Worm (Caenorhabditis elegans) whole organism, late embryonic: ENCODE results near the gene Y5H2A.1.

Experiments used
- C38D4.7 ChIP-seq: fragments of 200-800 bp; sonication (Bioruptor generic); optimal IDR thresholded peaks from 2 replicates; lab custom pipeline; 2018; ENCODE audit warnings: mild to moderate bottlenecking, missing genetic modification characterization, moderate library complexity, missing compliant biosample characterization
- F13H6.1 ChIP-seq: sonication (generic microtip); optimal IDR thresholded peaks from 2 replicates; lab custom pipeline; 2016; ENCODE audit warnings: missing genetic modification characterization, missing compliant biosample characterization
- K02D7.2 ChIP-seq: sonication (generic microtip); optimal IDR thresholded peaks from 2 replicates; lab custom pipeline; 2017; ENCODE audit warnings: mild to moderate bottlenecking, missing genetic modification characterization, missing compliant biosample characterization
- Y22D7AL.16 ChIP-seq: sonication (generic microtip); optimal IDR thresholded peaks from 2 replicates; lab custom pipeline; 2016; ENCODE audit warnings: missing genetic modification characterization, missing compliant biosample characterization
- ceh-14 ChIP-seq: sonication (generic microtip); optimal IDR thresholded peaks from 2 replicates; lab custom pipeline; 2016; ENCODE audit warnings: missing genotype, missing genetic modification characterization, missing compliant biosample characterization
- ceh-18 ChIP-seq: sonication (generic microtip); optimal IDR thresholded peaks from 2 replicates; lab custom pipeline; 2016; ENCODE audit warnings: missing genetic modification characterization, missing compliant biosample characterization
- ceh-19 ChIP-seq: fragments of 200-800 bp; sonication (Bioruptor generic); optimal IDR thresholded peaks from 2 replicates; lab custom pipeline; 2018; ENCODE audit warnings: mild to moderate bottlenecking, missing genetic modification characterization, missing compliant biosample characterization
- ceh-2 ChIP-seq: sonication (generic microtip); optimal IDR thresholded peaks from 2 replicates; lab custom pipeline; 2016; ENCODE audit warnings: missing genotype, missing genetic modification characterization, missing compliant biosample characterization
- ceh-22 ChIP-seq: sonication (generic microtip); optimal IDR thresholded peaks from 2 replicates; lab custom pipeline; 2017; ENCODE audit warnings: missing biosample characterization, missing genetic modification characterization
- ceh-24 ChIP-seq: sonication (generic microtip); optimal IDR thresholded peaks from 2 replicates; lab custom pipeline; 2016; ENCODE audit warnings: mild to moderate bottlenecking, missing genetic modification characterization, missing compliant biosample characterization
- ceh-34 ChIP-seq: sonication (generic microtip); optimal IDR thresholded peaks from 2 replicates; lab custom pipeline; 2016; ENCODE audit warnings: mild to moderate bottlenecking, missing genetic modification characterization, missing compliant biosample characterization
- che-1 ChIP-seq: sonication (generic microtip); optimal IDR thresholded peaks from 2 replicates; lab custom pipeline; 2016; ENCODE audit warnings: mild to moderate bottlenecking, missing genetic modification characterization, missing compliant biosample characterization
- elt-4 ChIP-seq: sonication (generic microtip); optimal IDR thresholded peaks from 2 replicates; lab custom pipeline; 2016; ENCODE audit warnings: missing genetic modification characterization, missing compliant biosample characterization
- eyg-1 ChIP-seq: sonication (generic microtip); optimal IDR thresholded peaks from 2 replicates; lab custom pipeline; 2016; ENCODE audit warnings: missing genotype, missing genetic modification characterization, missing compliant biosample characterization
- fax-1 ChIP-seq: sonication (generic microtip); optimal IDR thresholded peaks from 2 replicates; lab custom pipeline; 2016; ENCODE audit warnings: missing genotype, missing genetic modification characterization, missing compliant biosample characterization
- fkh-10 ChIP-seq: fragments of 150-350 bp; optimal IDR thresholded peaks from 2 replicates; lab custom pipeline; 2014; ENCODE audit warnings: missing biosample characterization, missing genetic modification reagents, missing genetic modification characterization
- gmeb-2 ChIP-seq: sonication (generic microtip); optimal IDR thresholded peaks from 2 replicates; lab custom pipeline; 2016; ENCODE audit warnings: missing genetic modification characterization, inconsistent platforms, missing compliant biosample characterization
- hlh-13 ChIP-seq: fragments of 200-800 bp; sonication (Bioruptor generic); optimal IDR thresholded peaks from 2 replicates; lab custom pipeline; 2018; ENCODE audit warnings: mild to moderate bottlenecking, missing genetic modification characterization, missing compliant biosample characterization
- hlh-15 ChIP-seq: sonication (generic microtip); optimal IDR thresholded peaks from 2 replicates; lab custom pipeline; 2016; ENCODE audit warnings: missing genetic modification characterization, missing compliant biosample characterization
- hlh-30 ChIP-seq: sonication (generic microtip); optimal IDR thresholded peaks from 2 replicates; lab custom pipeline; 2017; ENCODE audit warnings: antibody characterized with exemption, missing genetic modification characterization, missing compliant biosample characterization; ENCODE audit not compliant: insufficient read depth
- hlh-6 ChIP-seq: sonication (generic microtip); optimal IDR thresholded peaks from 2 replicates; lab custom pipeline; 2016; ENCODE audit warnings: missing genotype, missing genetic modification characterization, missing compliant biosample characterization
- hlh-8 ChIP-seq: sonication (generic microtip); optimal IDR thresholded peaks from 2 replicates; lab custom pipeline; 2016; ENCODE audit warnings: missing genotype, missing genetic modification characterization, missing compliant biosample characterization
- madf-2 ChIP-seq: sonication (generic microtip); optimal IDR thresholded peaks from 2 replicates; lab custom pipeline; 2017; ENCODE audit warnings: missing genetic modification characterization, missing compliant biosample characterization
- nhr-11 ChIP-seq: fragments of 150-350 bp; optimal IDR thresholded peaks from 2 replicates; lab custom pipeline; 2014; ENCODE audit warnings: missing biosample characterization, missing genetic modification characterization
- nhr-232 ChIP-seq: sonication (generic microtip); optimal IDR thresholded peaks from 2 replicates; lab custom pipeline; 2016; ENCODE audit warnings: missing genetic modification characterization, missing compliant biosample characterization
- odd-2 ChIP-seq: sonication (generic microtip); optimal IDR thresholded peaks from 2 replicates; lab custom pipeline; 2017; ENCODE audit warnings: antibody characterized with exemption, mild to moderate bottlenecking, missing genetic modification characterization, missing compliant biosample characterization
- pat-9 ChIP-seq: fragments of 200-800 bp; sonication (Bioruptor generic); optimal IDR thresholded peaks from 2 replicates; lab custom pipeline; 2018; ENCODE audit warnings: mild to moderate bottlenecking, missing genetic modification characterization, moderate library complexity, missing compliant biosample characterization
- pax-1 ChIP-seq: fragments of 150-350 bp; optimal IDR thresholded peaks from 2 replicates; lab custom pipeline; 2014; ENCODE audit warnings: missing biosample characterization, missing genetic modification characterization
- pha-2 ChIP-seq: sonication (generic microtip); optimal IDR thresholded peaks from 2 replicates; lab custom pipeline; 2017; ENCODE audit warnings: mild to moderate bottlenecking, missing genetic modification characterization, missing compliant biosample characterization
- pqm-1 ChIP-seq: sonication (generic microtip); optimal IDR thresholded peaks from 2 replicates; lab custom pipeline; 2016; ENCODE audit warnings: missing genetic modification characterization, missing compliant biosample characterization
- rnt-1 ChIP-seq: sonication (generic microtip); optimal IDR thresholded peaks from 2 replicates; lab custom pipeline; 2016; ENCODE audit warnings: missing genetic modification characterization, missing compliant biosample characterization
- sdc-2 ChIP-seq: sonication (generic microtip); optimal IDR thresholded peaks from 2 replicates; lab custom pipeline; 2016; ENCODE audit warnings: missing genotype, missing genetic modification characterization, missing compliant biosample characterization
- sox-2 ChIP-seq: fragments of 200-800 bp; sonication (Bioruptor generic); IDR thresholded peaks from 2 replicates; pipeline ENCODE4 v1.3.6; 2022; ENCODE audit warnings: missing genetic modification reagents, missing genetic modification characterization, missing compliant biosample characterization
- syd-9 ChIP-seq: sonication (generic microtip); optimal IDR thresholded peaks from 2 replicates; lab custom pipeline; 2016; ENCODE audit warnings: mild to moderate bottlenecking, missing genetic modification characterization, moderate library complexity, missing compliant biosample characterization
- tbx-2 ChIP-seq: sonication (generic microtip); optimal IDR thresholded peaks from 2 replicates; lab custom pipeline; 2016; ENCODE audit warnings: missing genetic modification characterization, missing compliant biosample characterization
- tbx-7 ChIP-seq: sonication (generic microtip); optimal IDR thresholded peaks from 2 replicates; lab custom pipeline; 2016; ENCODE audit warnings: missing genotype, missing genetic modification characterization, missing compliant biosample characterization
- ttx-3 ChIP-seq: sonication (generic microtip); optimal IDR thresholded peaks from 2 replicates; lab custom pipeline; 2016; ENCODE audit warnings: missing genetic modification reagents, missing genetic modification characterization, missing compliant biosample characterization
- unc-3 ChIP-seq, 2 experiments: fragments of 200-800 bp in 1 of 2; sonication (Bioruptor generic) in 1 of 2; sonication (generic microtip) in 1 of 2; conservative IDR thresholded peaks in 1 of 2; optimal IDR thresholded peaks in 1 of 2; 2 replicates each; pipeline versions ENCODE4 v1.3.6 to Lab custom; 2016 to 2022; ENCODE audit warnings: missing compliant biosample characterization in 2 of 2, missing genetic modification characterization in 2 of 2, missing genetic modification reagents in 1 of 2
- unc-42 ChIP-seq: sonication (generic microtip); optimal IDR thresholded peaks from 2 replicates; lab custom pipeline; 2016; ENCODE audit warnings: missing genotype, missing genetic modification characterization, missing compliant biosample characterization
- unc-55 ChIP-seq: sonication (generic microtip); optimal IDR thresholded peaks from 2 replicates; lab custom pipeline; 2017; ENCODE audit warnings: missing biosample characterization, missing genetic modification reagents, missing genetic modification characterization
- unc-86 ChIP-seq: sonication (generic microtip); optimal IDR thresholded peaks from 2 replicates; lab custom pipeline; 2016; ENCODE audit warnings: missing genetic modification characterization, missing compliant biosample characterization

The Y5H2A.1 gene

DNA sequence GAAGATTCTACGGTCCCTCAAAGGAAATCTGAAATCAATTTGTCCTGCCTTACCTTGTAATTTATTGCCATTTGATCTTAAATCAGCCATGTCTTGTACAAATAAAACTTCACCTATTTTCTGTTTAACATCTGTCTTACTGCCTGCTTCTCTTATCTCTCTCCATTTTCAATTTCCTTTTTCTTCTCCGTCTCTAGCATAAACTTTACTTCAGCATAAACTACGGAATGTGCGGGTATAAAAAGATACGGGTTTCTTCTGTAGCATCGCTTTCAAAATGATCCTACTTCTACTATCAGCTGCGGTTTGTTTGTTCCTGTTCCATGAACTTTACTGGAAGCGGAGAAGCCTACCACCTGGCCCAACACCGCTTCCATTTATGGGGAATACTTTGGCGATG lies 26.9 kb downstream of the Y5H2A.1 start, which contains the start of gene cyp-33C5:
Gene cyp-33C5, plus strand, starts transcription at position 254 of the 400 bp plus-strand sequence.
- TF ChIP-seq syd-9 (tag; lab: Kevin White, UChicago) (no peak), pax-1 (tag; lab: Kevin White, UChicago) (no peak), sox-2 (no peak), unc-86 (tag; lab: Kevin White, UChicago) (no peak), ceh-18 (no peak), unc-55 (no peak), F13H6.1 (tag; lab: Kevin White, UChicago) (no peak), madf-2 (tag; lab: Kevin White, UChicago) (no peak)

DNA sequence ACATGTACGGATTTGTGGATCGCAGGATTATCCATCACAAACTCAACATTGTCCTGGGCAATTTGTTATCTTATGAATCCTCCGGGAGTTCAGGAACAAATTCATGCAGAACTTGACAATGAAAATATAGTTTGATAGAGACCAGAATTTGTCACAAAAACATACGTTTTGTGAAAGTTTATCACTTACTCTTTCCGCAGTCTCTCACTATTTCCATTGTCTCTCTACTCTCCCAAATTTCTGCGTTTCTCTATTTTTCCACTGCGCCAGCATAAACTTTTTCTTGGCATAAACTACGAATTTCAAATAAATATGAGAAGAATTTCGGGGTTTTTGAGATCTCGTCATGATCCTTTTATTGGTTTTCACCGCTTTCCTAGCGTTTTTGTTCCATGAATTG lies 29.0 kb downstream of the Y5H2A.1 start, which contains the start of gene cyp-33C3:
Gene cyp-33C3, plus strand, starts transcription at position 149 of the 400 bp plus-strand sequence.
- TF ChIP-seq eyg-1 (no peak), ceh-22 (tag; lab: Kevin White, UChicago) (no peak), pqm-1 (tag; lab: Kevin White, UChicago) (no peak), syd-9 (tag; lab: Kevin White, UChicago) (no peak), tbx-2 (tag; lab: Kevin White, UChicago) (no peak), fkh-10 (GFP tag; lab: Kevin White, UChicago) (no peak), unc-3 (GFP tag; conservative IDR thresholded peaks at IDR 0.05; lab: Robert Waterston, UW) (no peak), unc-3 (tag; optimal IDR thresholded peaks at IDR 0.05; lab: Kevin White, UChicago) (no peak), unc-42 (tag; lab: Kevin White, UChicago) (no peak)

ce11 chrV:2238012-2238411 lies 33.6 kb downstream of the Y5H2A.1 start:
- TF ChIP-seq nhr-232 (no peak), K02D7.2 (tag; lab: Kevin White, UChicago) (no peak)

DNA sequence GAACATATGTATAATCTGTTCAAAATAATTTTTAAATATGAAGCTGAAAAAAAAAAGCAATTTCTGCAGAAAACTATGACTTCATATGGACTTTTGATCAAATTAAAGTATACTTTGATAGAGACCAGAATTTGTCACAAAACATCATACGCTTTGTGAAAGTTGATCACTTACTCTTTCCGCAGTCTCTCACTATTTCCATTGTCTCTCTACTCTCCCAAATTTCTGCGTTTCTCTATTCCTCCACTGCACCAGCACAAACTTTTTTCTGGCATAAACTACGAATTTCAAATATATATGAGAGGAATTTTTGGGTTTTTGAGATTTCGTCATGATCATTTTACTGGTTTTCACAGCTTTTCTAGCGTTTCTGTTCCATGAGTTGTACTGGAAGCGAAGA lies 35.8 kb downstream of the Y5H2A.1 start, which contains the start of gene cyp-33C4:
Gene cyp-33C4, plus strand, starts transcription at position 293 of the 400 bp plus-strand sequence.
- no peak for TF ChIP-seq gmeb-2 (tag; lab: Kevin White, UChicago)
- no peak for TF ChIP-seq fax-1 (tag; lab: Kevin White, UChicago)
- TF ChIP-seq, all 69 proteins: peak for 0

DNA sequence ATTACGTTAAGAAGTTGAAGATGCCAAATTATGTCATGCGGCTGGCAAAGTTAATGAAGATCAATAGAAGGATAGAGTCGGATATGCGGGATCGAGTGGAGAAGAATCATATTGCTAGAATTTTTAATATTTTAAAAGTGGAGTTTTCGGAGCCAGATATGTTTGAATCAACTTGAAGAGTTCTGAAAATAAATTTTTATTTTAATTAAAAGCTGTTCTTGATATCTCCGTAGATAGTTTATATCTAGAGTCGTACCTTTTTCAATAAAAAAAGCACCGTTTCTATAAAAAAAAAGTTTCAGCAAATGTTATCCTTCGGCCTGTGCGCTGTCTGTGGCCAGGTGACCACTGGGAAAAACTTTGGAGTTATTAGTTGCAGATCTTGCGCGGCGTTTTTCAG lies 38.5 kb downstream of the Y5H2A.1 start, which contains the start of gene nhr-96:
Gene nhr-96, plus strand, starts transcription at position 301 of the 400 bp plus-strand sequence.
- TF ChIP-seq sdc-2 (tag; lab: Kevin White, UChicago), result no peak
- TF ChIP-seq nhr-11 (tag; lab: Kevin White, UChicago), result no peak
- TF ChIP-seq ceh-19 (GFP tag; lab: Kevin White, UChicago), result no peak
- TF ChIP-seq pax-1 (tag; lab: Kevin White, UChicago), result no peak
- no peak for TF ChIP-seq pha-2
- TF ChIP-seq hlh-15, result no peak
- no peak for TF ChIP-seq ceh-2
- TF ChIP-seq ttx-3 (tag; lab: Kevin White, UChicago), result no peak
- TF ChIP-seq ceh-24, result no peak
- TF ChIP-seq tbx-7 (tag; lab: Kevin White, UChicago), result no peak
- no peak for TF ChIP-seq Y22D7AL.16 (tag; lab: Kevin White, UChicago)
- TF ChIP-seq tbx-2 (tag; lab: Kevin White, UChicago), result no peak
- TF ChIP-seq rnt-1 (tag; lab: Kevin White, UChicago), result no peak
- TF ChIP-seq fax-1 (tag; lab: Kevin White, UChicago), result no peak
- TF ChIP-seq gmeb-2 (tag; lab: Kevin White, UChicago), result no peak
- TF ChIP-seq hlh-6 (tag; lab: Kevin White, UChicago), result no peak
- no peak for TF ChIP-seq che-1 (tag; lab: Kevin White, UChicago)

ce11 chrV:2230912-2231311 lies 40.7 kb downstream of the Y5H2A.1 start, which contains the start of gene nhr-134:
nhr-134 (plus strand) TSS chrV:2231223.
- TF ChIP-seq pat-9 (tag; lab: Kevin White, UChicago) (no peak), C38D4.7 (GFP tag; lab: Kevin White, UChicago) (no peak), unc-55 (no peak), elt-4 (no peak), Y22D7AL.16 (tag; lab: Kevin White, UChicago) (no peak), pha-2 (no peak), hlh-8 (tag; lab: Kevin White, UChicago) (no peak), hlh-13 (GFP tag; lab: Kevin White, UChicago) (no peak), odd-2 (tag; lab: Kevin White, UChicago) (no peak), hlh-30 (tag; lab: Kevin White, UChicago) (no peak), ceh-2 (no peak), ceh-14 (tag; lab: Kevin White, UChicago) (no peak), ceh-19 (GFP tag; lab: Kevin White, UChicago) (no peak), ceh-34 (tag; lab: Kevin White, UChicago) (no peak), unc-86 (tag; lab: Kevin White, UChicago) (no peak), pax-1 (tag; lab: Kevin White, UChicago) (no peak), ceh-18 (no peak), hlh-15 (no peak)
